Worm (Caenorhabditis elegans) whole organism, L2 larva: ENCODE results near the gene cul-2.

ENCODE experiments used
- dmd-4 ChIP-seq: sonication (generic microtip); optimal IDR thresholded peaks from 2 replicates; lab custom pipeline; 2017; ENCODE audit warnings: missing biosample characterization, missing genetic modification characterization
- mab-5 ChIP-seq: fragments of 150-350 bp; optimal IDR thresholded peaks from 2 replicates; lab custom pipeline; 2014; ENCODE audit warnings: missing biosample characterization, missing genetic modification characterization
- nhr-12 ChIP-seq: fragments of 150-350 bp; optimal IDR thresholded peaks from 2 replicates; lab custom pipeline; 2014; ENCODE audit warnings: missing biosample characterization, missing genetic modification characterization
- nhr-237 ChIP-seq: fragments of 150-350 bp; optimal IDR thresholded peaks from 2 replicates; lab custom pipeline; 2014; ENCODE audit warnings: missing biosample characterization, missing genetic modification characterization

- TF ChIP-seq nhr-12 (tag; lab: Kevin White, UChicago) (no peak), dmd-4 (tag; lab: Kevin White, UChicago) (no peak), nhr-237 (tag; lab: Kevin White, UChicago) (no peak), mab-5 (tag; lab: Kevin White, UChicago) (no peak)
Measured at ce11 chrIII:13710666-13711065, 23.6 kb downstream of the cul-2 start.
